Fruit fly (Drosophila melanogaster) whole organism, embryonic: ENCODE results near the gene cwo.

Experiments
- ATbp ChIP-seq: fragments of 200-800 bp; sonication (Bioruptor generic); optimal IDR thresholded peaks from 2 replicates; lab custom pipeline; 2017; ENCODE audit warnings: missing biosample characterization, mild to moderate bottlenecking, missing genetic modification characterization, missing genetic modification reagents
- CG10431 ChIP-seq: fragments of 200-800 bp; sonication (Bioruptor generic); optimal IDR thresholded peaks from 3 replicates; lab custom pipeline; 2018; ENCODE audit warnings: missing biosample characterization, mild to moderate bottlenecking, missing genetic modification characterization
- CG10565 ChIP-seq: fragments of 200-800 bp; sonication (Bioruptor generic); optimal IDR thresholded peaks from 3 replicates; lab custom pipeline; 2016; ENCODE audit warnings: missing biosample characterization, mild to moderate bottlenecking, missing genetic modification characterization
- CG12071 ChIP-seq: fragments of 200-800 bp; sonication (Bioruptor generic); optimal IDR thresholded peaks from 3 replicates; lab custom pipeline; 2018; ENCODE audit warnings: missing biosample characterization, mild to moderate bottlenecking, missing genetic modification characterization
- CG12219 ChIP-seq: fragments of 200-800 bp; sonication (Bioruptor generic); optimal IDR thresholded peaks from 3 replicates; lab custom pipeline; 2018; ENCODE audit warnings: missing biosample characterization, mild to moderate bottlenecking, missing genetic modification characterization
- CG12299 ChIP-seq: fragments of 200-800 bp; sonication (Bioruptor generic); optimal IDR thresholded peaks from 2 replicates; lab custom pipeline; 2018; ENCODE audit warnings: missing biosample characterization, mild to moderate bottlenecking, missing genetic modification characterization
- CG12659 ChIP-seq: fragments of 200-800 bp; sonication (Bioruptor generic); optimal IDR thresholded peaks from 3 replicates; lab custom pipeline; 2017; ENCODE audit warnings: mild to moderate bottlenecking, missing biosample characterization, missing genetic modification reagents, missing genetic modification characterization
- CG15011 ChIP-seq: fragments of 200-800 bp; sonication (Bioruptor generic); optimal IDR thresholded peaks from 3 replicates; lab custom pipeline; 2018; ENCODE audit warnings: missing biosample characterization, mild to moderate bottlenecking, missing genetic modification characterization
- CG15479 ChIP-seq: fragments of 200-800 bp; sonication (Bioruptor generic); optimal IDR thresholded peaks from 3 replicates; lab custom pipeline; 2019; ENCODE audit warnings: missing biosample characterization, mild to moderate bottlenecking, missing genetic modification characterization, moderate library complexity
- CG15696 ChIP-seq: fragments of 200-800 bp; sonication (Bioruptor generic); optimal IDR thresholded peaks from 2 replicates; lab custom pipeline; 2019; ENCODE audit warnings: missing biosample characterization, mild to moderate bottlenecking, missing genetic modification characterization, moderate library complexity
- CG17359 ChIP-seq: fragments of 200-800 bp; sonication (Bioruptor generic); optimal IDR thresholded peaks from 3 replicates; lab custom pipeline; 2018; ENCODE audit warnings: missing biosample characterization, mild to moderate bottlenecking, missing genetic modification characterization, moderate library complexity
- CG17612 ChIP-seq: fragments of 200-800 bp; sonication (Bioruptor generic); IDR thresholded peaks from 2 replicates; pipeline ENCODE4 v1.3.6; 2022; ENCODE audit warnings: missing biosample characterization, missing genetic modification characterization
- CG18476 ChIP-seq: fragments of 200-800 bp; sonication (Bioruptor generic); optimal IDR thresholded peaks from 2 replicates; lab custom pipeline; 2016; ENCODE audit warnings: missing biosample characterization, mild to moderate bottlenecking, missing genetic modification characterization
- CG2202 ChIP-seq: fragments of 200-800 bp; sonication (Bioruptor generic); optimal IDR thresholded peaks from 2 replicates; lab custom pipeline; 2018; ENCODE audit warnings: missing biosample characterization, mild to moderate bottlenecking, missing genetic modification characterization
- CG2678 ChIP-seq: fragments of 200-800 bp; sonication (Bioruptor generic); optimal IDR thresholded peaks from 3 replicates; lab custom pipeline; 2019; ENCODE audit warnings: missing biosample characterization, mild to moderate bottlenecking, missing genetic modification characterization, moderate library complexity
- CG2712 ChIP-seq: fragments of 200-800 bp; optimal IDR thresholded peaks from 3 replicates; lab custom pipeline; 2019; ENCODE audit warnings: missing biosample characterization, mild to moderate bottlenecking, missing genetic modification characterization, moderate library complexity
- CG33557 ChIP-seq: fragments of 200-800 bp; sonication (Bioruptor generic); optimal IDR thresholded peaks from 2 replicates; lab custom pipeline; 2019; ENCODE audit warnings: missing biosample characterization, mild to moderate bottlenecking, missing genetic modification characterization, moderate library complexity
- CG4282 ChIP-seq: fragments of 200-800 bp; sonication (Bioruptor generic); optimal IDR thresholded peaks from 2 replicates; lab custom pipeline; 2016; ENCODE audit warnings: missing biosample characterization, missing genetic modification characterization
- CG4328 ChIP-seq: fragments of 200-800 bp; sonication (Bioruptor generic); optimal IDR thresholded peaks from 3 replicates; lab custom pipeline; 2017; ENCODE audit warnings: missing biosample characterization, missing genetic modification reagents, missing genetic modification characterization
- CG4707 ChIP-seq: fragments of 200-800 bp; sonication (Bioruptor generic); optimal IDR thresholded peaks from 2 replicates; lab custom pipeline; 2018; ENCODE audit warnings: missing biosample characterization, mild to moderate bottlenecking, missing genetic modification characterization, moderate library complexity
- CG6272 ChIP-seq: fragments of 200-800 bp; sonication (Bioruptor generic); IDR thresholded peaks from 2 replicates; pipeline ENCODE4 v1.3.6; 2022; ENCODE audit warnings: missing biosample characterization, missing genetic modification characterization
- CrebB ChIP-seq: fragments of 200-800 bp; sonication (Bioruptor generic); optimal IDR thresholded peaks from 3 replicates; lab custom pipeline; 2018; ENCODE audit warnings: missing biosample characterization, mild to moderate bottlenecking, missing genetic modification characterization
- Dad ChIP-seq: fragments of 200-800 bp; sonication (Bioruptor generic); optimal IDR thresholded peaks from 3 replicates; lab custom pipeline; 2016; ENCODE audit warnings: missing biosample characterization, missing genetic modification characterization
- Dek ChIP-seq: fragments of 200-800 bp; sonication (Bioruptor generic); optimal IDR thresholded peaks from 3 replicates; lab custom pipeline; 2019; ENCODE audit warnings: missing biosample characterization, mild to moderate bottlenecking, missing genetic modification characterization, moderate library complexity
- Fer3 ChIP-seq: fragments of 200-800 bp; sonication (Bioruptor generic); optimal IDR thresholded peaks from 2 replicates; lab custom pipeline; 2018; ENCODE audit warnings: missing biosample characterization, mild to moderate bottlenecking, missing genetic modification characterization, moderate library complexity
- HLH4C ChIP-seq: fragments of 200-800 bp; sonication (Bioruptor generic); IDR thresholded peaks from 3 replicates; pipeline ENCODE4 v1.3.6; 2022; ENCODE audit warnings: missing biosample characterization, missing genetic modification characterization; ENCODE audit not compliant: partially characterized antibody
- Hsf ChIP-seq: fragments of 200-800 bp; sonication (Bioruptor generic); optimal IDR thresholded peaks from 3 replicates; lab custom pipeline; 2016; ENCODE audit warnings: missing biosample characterization, missing genetic modification characterization
- Med ChIP-seq: fragments of 200-800 bp; sonication (Bioruptor generic); peaks from one replicate; lab custom pipeline; 2016; ENCODE audit warnings: missing biosample characterization, missing genetic modification characterization, mild to moderate bottlenecking, inconsistent platforms, moderate library complexity
- NK7.1 ChIP-seq: fragments of 200-800 bp; sonication (Bioruptor generic); optimal IDR thresholded peaks from 3 replicates; lab custom pipeline; 2016; ENCODE audit warnings: missing biosample characterization, missing genetic modification characterization
- NfI ChIP-seq: fragments of 200-800 bp; sonication (Bioruptor generic); optimal IDR thresholded peaks from 3 replicates; lab custom pipeline; 2018; ENCODE audit warnings: missing biosample characterization, mild to moderate bottlenecking, missing genetic modification characterization, moderate library complexity
- Oaz ChIP-seq: fragments of 200-800 bp; sonication (Bioruptor generic); IDR thresholded peaks from 2 replicates; pipeline ENCODE4 v1.3.6; 2022; ENCODE audit warnings: missing biosample characterization, missing genetic modification characterization
- Opbp ChIP-seq: fragments of 200-800 bp; sonication (Bioruptor generic); IDR thresholded peaks from 3 replicates; pipeline ENCODE4 v1.3.6; 2022; ENCODE audit warnings: missing biosample characterization, missing genetic modification characterization; ENCODE audit not compliant: partially characterized antibody
- Spps ChIP-seq: fragments of 200-800 bp; sonication (Bioruptor generic); optimal IDR thresholded peaks from 2 replicates; lab custom pipeline; 2018; ENCODE audit warnings: missing biosample characterization, mild to moderate bottlenecking, missing genetic modification characterization
- Trl ChIP-seq, 3 experiments: fragments of >200 bp in 2 of 3; fragments of 200-800 bp in 1 of 3; sonication (Bioruptor generic) in 1 of 3; optimal IDR thresholded peaks; 2 replicates in 1 of 3; 3 replicates in 2 of 3; lab custom pipeline; 2016 to 2017; ENCODE audit warnings: missing biosample characterization in 1 of 3, missing genetic modification characterization in 1 of 3
- Vsx1 ChIP-seq: fragments of 200-800 bp; sonication (Bioruptor generic); optimal IDR thresholded peaks from 2 replicates; lab custom pipeline; 2017; ENCODE audit warnings: missing biosample characterization, mild to moderate bottlenecking, missing genetic modification characterization, missing genetic modification reagents
- Xbp1 ChIP-seq: fragments of 200-800 bp; sonication (Bioruptor generic); optimal IDR thresholded peaks from 3 replicates; lab custom pipeline; 2016; ENCODE audit warnings: missing biosample characterization, mild to moderate bottlenecking, missing genetic modification characterization
- bsh ChIP-seq, 2 experiments: fragments of 200-800 bp; sonication (Bioruptor generic); optimal IDR thresholded peaks; 2 replicates each; lab custom pipeline; 2017 to 2018; ENCODE audit warnings: mild to moderate bottlenecking in 2 of 2, missing biosample characterization in 2 of 2, missing genetic modification characterization in 2 of 2, moderate library complexity in 1 of 2
- croc ChIP-seq: fragments of 200-800 bp; sonication (Bioruptor generic); conservative IDR thresholded peaks from 3 replicates; pipeline ENCODE4 v1.3.6; 2022; ENCODE audit warnings: missing biosample characterization, missing genetic modification characterization
- exex ChIP-seq: fragments of 200-800 bp; sonication (Bioruptor generic); optimal IDR thresholded peaks from 4 replicates; lab custom pipeline; 2018; ENCODE audit warnings: missing biosample characterization, mild to moderate bottlenecking, missing genetic modification characterization, moderate library complexity
- fd64A ChIP-seq: fragments of 200-800 bp; sonication (Bioruptor generic); optimal IDR thresholded peaks from 3 replicates; lab custom pipeline; 2018; ENCODE audit warnings: missing biosample characterization, mild to moderate bottlenecking, missing genetic modification characterization
- ftz-f1 ChIP-seq: fragments of 200-800 bp; sonication (Bioruptor generic); optimal IDR thresholded peaks from 2 replicates; lab custom pipeline; 2016; ENCODE audit warnings: missing biosample characterization, missing genetic modification characterization
- gem ChIP-seq: fragments of 200-800 bp; sonication (Bioruptor generic); optimal IDR thresholded peaks from 2 replicates; lab custom pipeline; 2019; ENCODE audit warnings: missing biosample characterization, mild to moderate bottlenecking, missing genetic modification characterization, moderate library complexity
- gro ChIP-seq: fragments of 200-800 bp; sonication (Bioruptor generic); optimal IDR thresholded peaks from 2 replicates; lab custom pipeline; 2016; ENCODE audit warnings: missing biosample characterization, missing genetic modification characterization
- mirr ChIP-seq: fragments of 200-800 bp; sonication (Bioruptor generic); optimal IDR thresholded peaks from 3 replicates; lab custom pipeline; 2018; ENCODE audit warnings: missing biosample characterization, mild to moderate bottlenecking, missing genetic modification characterization
- odd ChIP-seq: fragments of 200-800 bp; sonication (Bioruptor generic); optimal IDR thresholded peaks from 2 replicates; lab custom pipeline; 2017; ENCODE audit warnings: missing biosample characterization, mild to moderate bottlenecking, missing genetic modification characterization
- wek ChIP-seq: fragments of 200-800 bp; sonication (Bioruptor generic); optimal IDR thresholded peaks from 3 replicates; lab custom pipeline; 2018; ENCODE audit warnings: missing biosample characterization, mild to moderate bottlenecking, missing genetic modification characterization, moderate library complexity
- yki ChIP-seq: fragments of >200 bp; optimal IDR thresholded peaks from 3 replicates; lab custom pipeline; 2018

The cwo gene

dm6 chr3R:10388128-10389026 lies at the start of gene cwo (continued):
- TF ChIP-seq CG12219 (GFP tag; lab: Kevin White, UChicago) (peak; percentile 47), CG4328 (GFP tag; lab: Kevin White, UChicago) (peak; percentile 44), Dad (GFP tag; lab: Kevin White, UChicago) (no peak), CG6272 (GFP tag; lab: Robert Waterston, UW) (no peak), Vsx1 (GFP tag; lab: Kevin White, UChicago) (peak; percentile 60), gem (peak; percentile 14), gro (GFP tag; lab: Kevin White, UChicago) (peak; percentile 41), CG12071 (GFP tag; lab: Kevin White, UChicago) (peak; percentile 47), CG15011 (GFP tag; lab: Kevin White, UChicago) (peak; percentile 17), Dek (peak; percentile 4), Oaz (GFP tag; lab: Robert Waterston, UW) (no peak), CG2678 (tag; lab: Kevin White, UChicago) (peak; percentile 39), CrebB (tag; lab: Kevin White, UChicago) (peak; percentile 24), croc (no peak), ftz-f1 (GFP tag; lab: Kevin White, UChicago) (peak; percentile 4), exex (tag; lab: Kevin White, UChicago) (peak; percentile 28), CG10431 (peak; percentile 45), Xbp1 (peak; percentile 26), Hsf (GFP tag; lab: Kevin White, UChicago) (no peak), HLH4C (GFP tag; lab: Robert Waterston, UW) (no peak), fd64A (GFP tag; lab: Kevin White, UChicago) (peak; percentile 59), CG18476 (GFP tag; lab: Kevin White, UChicago) (peak; percentile 8), Fer3 (tag; lab: Kevin White, UChicago) (peak; percentile 31), CG2712 (peak; percentile 14), CG4282 (no peak), CG15696 (tag; lab: Kevin White, UChicago) (peak; percentile 54), mirr (GFP tag; lab: Kevin White, UChicago) (peak; percentile 77), CG12299 (tag; lab: Kevin White, UChicago) (peak; percentile 0), CG12659 (GFP tag; lab: Kevin White, UChicago) (peak; percentile 11), CG17612 (GFP tag; lab: Robert Waterston, UW) (no peak), ATbp (peak; percentile 77), NK7.1 (GFP tag; lab: Kevin White, UChicago) (no peak), CG4707 (GFP tag; lab: Kevin White, UChicago) (peak; percentile 8), Med (GFP tag; lab: Kevin White, UChicago) (peak; percentile 87), CG33557 (GFP tag; lab: Kevin White, UChicago) (peak; percentile 39), NfI (peak; percentile 6), CG15479 (GFP tag; lab: Kevin White, UChicago) (peak; percentile 12), Opbp (GFP tag; lab: Robert Waterston, UW) (no peak), odd (GFP tag; lab: Kevin White, UChicago) (peak; percentile 35), CG10565 (GFP tag; lab: Kevin White, UChicago) (no peak), bsh (GFP tag; optimal IDR thresholded peaks at IDR 0.05; lab: Kevin White, UChicago) (peak in 1 of 2 experiments; percentile 53), Spps (tag; lab: Kevin White, UChicago) (peak; percentile 4), Trl (optimal IDR thresholded peaks at IDR 0.05; lab: Kevin White, UChicago) (peak; percentile 38 to 52), Trl (GFP tag; optimal IDR thresholded peaks at IDR 0.05; lab: Kevin White, UChicago) (peak; percentile 8), CG2202 (tag; lab: Kevin White, UChicago) (peak; percentile 66), yki (lab: Kevin White, UChicago) (no peak), CG17359 (peak; percentile 12), wek (GFP tag; lab: Kevin White, UChicago) (peak; percentile 56)
